Worm (Caenorhabditis elegans) whole organism, L4/young adult: ENCODE results near the gene F56D3.1.
"Not testable (repeated sequence)": the region's sequence is repeated elsewhere in the genome, so short reads cannot be mapped to it uniquely, and the experiment has no call there.

Experiments
- W03F9.2 ChIP-seq: fragments of 150-350 bp; optimal IDR thresholded peaks from 2 replicates; lab custom pipeline; 2014; ENCODE audit warnings: missing biosample characterization, missing genetic modification characterization
- dao-5 ChIP-seq: sonication (generic microtip); optimal IDR thresholded peaks from 2 replicates; lab custom pipeline; 2016; ENCODE audit warnings: missing genotype, missing genetic modification characterization, moderate library complexity, missing compliant biosample characterization
- him-1 ChIP-seq: sonication (generic microtip); optimal IDR thresholded peaks from 2 replicates; lab custom pipeline; 2016; ENCODE audit warnings: missing genotype, missing genetic modification reagents, missing genetic modification characterization, missing compliant biosample characterization

DNA sequence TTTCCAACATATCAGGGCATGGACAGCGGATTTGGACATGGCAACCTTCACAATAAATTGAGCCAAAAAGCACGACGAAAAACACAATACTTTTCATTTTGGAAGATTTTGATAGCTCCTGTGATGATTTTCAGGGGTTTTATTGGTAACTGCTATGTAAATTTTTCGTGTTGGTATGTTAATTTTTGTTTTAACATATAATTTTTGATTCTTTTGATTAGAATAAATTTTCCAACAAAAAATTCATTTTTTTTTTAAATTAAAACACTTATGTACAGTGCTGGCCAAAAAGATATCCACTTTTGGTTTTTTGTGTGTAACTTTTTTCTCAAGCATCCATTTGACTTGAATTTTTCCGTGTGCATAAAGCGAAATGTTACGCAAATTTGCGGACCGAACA is 22.3 kb downstream of the F56D3.1 start, which contains the start of gene R03H10.4:
- not testable (repeated sequence) for TF ChIP-seq him-1; dao-5; W03F9.2 (tag; lab: Kevin White, UChicago)
